Fruit fly (Drosophila melanogaster) Kc167 (cell line): ENCODE measurements around the gene CG5435.

Experiments used
- Myc ChIP-seq: fragments of >200 bp; optimal IDR thresholded peaks from 2 replicates; lab custom pipeline; 2017; ENCODE audit warnings: missing external identifiers
- Sin3A ChIP-seq: fragments of >200 bp; optimal IDR thresholded peaks from 2 replicates; lab custom pipeline; 2018; ENCODE audit warnings: missing external identifiers
- h ChIP-seq: fragments of >200 bp; optimal IDR thresholded peaks from 3 replicates; lab custom pipeline; 2018; ENCODE audit warnings: missing external identifiers
- insv ChIP-seq: fragments of >200 bp; optimal IDR thresholded peaks from 3 replicates; lab custom pipeline; 2018; ENCODE audit warnings: missing external identifiers
- psq ChIP-seq: fragments of >200 bp; optimal IDR thresholded peaks from 2 replicates; lab custom pipeline; 2017; ENCODE audit warnings: missing external identifiers
- ttk ChIP-seq: sonication (Bioruptor generic); optimal IDR thresholded peaks from 2 replicates; lab custom pipeline; 2017; ENCODE audit warnings: missing external identifiers

DNA sequence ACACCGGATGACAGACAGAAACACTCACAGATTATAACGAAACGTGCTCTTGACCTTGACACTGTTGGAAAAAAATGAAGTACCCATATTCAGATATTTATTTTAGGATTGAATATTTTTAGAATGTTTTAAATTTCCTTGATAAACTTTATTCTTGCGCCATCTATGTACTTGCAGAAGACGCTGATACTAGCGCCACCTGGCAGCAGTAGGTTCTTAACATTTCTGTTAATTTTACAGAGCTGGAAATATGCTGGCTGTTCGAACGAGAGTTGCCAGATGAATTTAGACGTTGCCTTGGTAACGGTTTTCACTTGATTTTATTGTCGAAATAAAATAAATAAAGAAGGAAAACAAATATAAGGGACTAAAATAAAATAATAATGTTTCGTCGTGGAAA lies 6.1 kb downstream of the CG5435 start, which contains the start of gene Fam92:
- TF ChIP-seq h (lab: Kevin White, UChicago) (no peak), ttk (lab: Kevin White, UChicago) (no peak), Myc (lab: Kevin White, UChicago) (no peak), Sin3A (lab: Kevin White, UChicago) (no peak), psq (no peak), insv (no peak)
